Worm (Caenorhabditis elegans) whole organism, late embryonic: ENCODE measurements around the gene ugt-60.

ENCODE experiments used
- K09A11.1 ChIP-seq: sonication (generic microtip); optimal IDR thresholded peaks from 2 replicates; lab custom pipeline; 2017; ENCODE audit warnings: antibody characterized with exemption, mild to moderate bottlenecking, missing genetic modification characterization, missing compliant biosample characterization; ENCODE audit not compliant: insufficient read depth
- ceh-22 ChIP-seq: sonication (generic microtip); optimal IDR thresholded peaks from 2 replicates; lab custom pipeline; 2017; ENCODE audit warnings: missing biosample characterization, missing genetic modification characterization
- ceh-30 ChIP-seq: fragments of 150-350 bp; optimal IDR thresholded peaks from 2 replicates; lab custom pipeline; 2014; ENCODE audit warnings: missing biosample characterization, missing genetic modification characterization
- dve-1 ChIP-seq: sonication (generic microtip); optimal IDR thresholded peaks from 2 replicates; lab custom pipeline; 2017; ENCODE audit warnings: antibody characterized with exemption, mild to moderate bottlenecking, missing genetic modification characterization, missing compliant biosample characterization
- eyg-1 ChIP-seq: sonication (generic microtip); optimal IDR thresholded peaks from 2 replicates; lab custom pipeline; 2016; ENCODE audit warnings: missing genotype, missing genetic modification characterization, missing compliant biosample characterization
- gmeb-2 ChIP-seq: sonication (generic microtip); optimal IDR thresholded peaks from 2 replicates; lab custom pipeline; 2016; ENCODE audit warnings: missing genetic modification characterization, inconsistent platforms, missing compliant biosample characterization
- nhr-11 ChIP-seq: fragments of 150-350 bp; optimal IDR thresholded peaks from 2 replicates; lab custom pipeline; 2014; ENCODE audit warnings: missing biosample characterization, missing genetic modification characterization
- pax-1 ChIP-seq: fragments of 150-350 bp; optimal IDR thresholded peaks from 2 replicates; lab custom pipeline; 2014; ENCODE audit warnings: missing biosample characterization, missing genetic modification characterization
- pha-4 ChIP-seq: fragments of 150-350 bp; optimal IDR thresholded peaks from 2 replicates; lab custom pipeline; 2018; ENCODE audit warnings: missing biosample characterization, missing genetic modification reagents, missing genetic modification characterization
- pros-1 ChIP-seq: fragments of 150-350 bp; optimal IDR thresholded peaks from 2 replicates; lab custom pipeline; 2014; ENCODE audit warnings: missing biosample characterization, missing genetic modification reagents, missing genetic modification characterization
- ztf-16 ChIP-seq: sonication (generic microtip); optimal IDR thresholded peaks from 2 replicates; lab custom pipeline; 2017; ENCODE audit warnings: missing genetic modification characterization, missing compliant biosample characterization

ugt-60 gene

ce11 chrIII:9626602-9627001 lies 52.2 kb downstream of the ugt-60 start:
- TF ChIP-seq gmeb-2 (tag; lab: Kevin White, UChicago): no peak
- TF ChIP-seq pax-1 (tag; lab: Kevin White, UChicago): no peak
- TF ChIP-seq eyg-1 (tag; lab: Kevin White, UChicago): no peak
- TF ChIP-seq pha-4: no peak
- TF ChIP-seq ztf-16: no peak
- no peak for TF ChIP-seq nhr-11 (tag; lab: Kevin White, UChicago)
- TF ChIP-seq K09A11.1: no peak
- no peak for TF ChIP-seq ceh-30 (tag; lab: Kevin White, UChicago)
- no peak for TF ChIP-seq pros-1 (tag; lab: Kevin White, UChicago)
- TF ChIP-seq ceh-22 (tag; lab: Kevin White, UChicago): no peak
- TF ChIP-seq dve-1: no peak
- TF ChIP-seq, all 69 proteins: peak for 0
